Fruit fly (Drosophila melanogaster) whole organism, pupa: Measurements from ENCODE around the gene CG11837.

Experiments
- CG10348 ChIP-seq: fragments of 200-800 bp; sonication (Bioruptor generic); IDR thresholded peaks from 2 replicates; pipeline ENCODE4 v1.3.6; 2022; ENCODE audit warnings: missing biosample characterization, missing genetic modification characterization
- CG12605 ChIP-seq: fragments of 200-800 bp; sonication (Bioruptor generic); IDR thresholded peaks from 2 replicates; pipeline ENCODE4 v1.3.6; 2022; ENCODE audit warnings: missing biosample characterization, missing genetic modification characterization
- CG13204 ChIP-seq: fragments of 200-800 bp; sonication (Bioruptor generic); optimal IDR thresholded peaks from 2 replicates; lab custom pipeline; 2018; ENCODE audit warnings: missing biosample characterization, mild to moderate bottlenecking, missing genetic modification characterization, moderate library complexity
- CG14655 ChIP-seq: fragments of 200-800 bp; sonication (Bioruptor generic); optimal IDR thresholded peaks from 3 replicates; lab custom pipeline; 2017; ENCODE audit warnings: mild to moderate bottlenecking, missing biosample characterization, missing genetic modification reagents, missing genetic modification characterization
- CG15710 ChIP-seq: fragments of 200-800 bp; sonication (Bioruptor generic); optimal IDR thresholded peaks from 2 replicates; lab custom pipeline; 2018; ENCODE audit warnings: missing biosample characterization, mild to moderate bottlenecking, missing genetic modification characterization, moderate library complexity
- CG17806 ChIP-seq: fragments of 200-800 bp; sonication (Bioruptor generic); optimal IDR thresholded peaks from 2 replicates; lab custom pipeline; 2018; ENCODE audit warnings: missing biosample characterization, mild to moderate bottlenecking, missing genetic modification characterization, moderate library complexity
- CG32121 ChIP-seq: fragments of 200-800 bp; sonication (Bioruptor generic); IDR thresholded peaks from 2 replicates; pipeline ENCODE4 v1.3.6; 2022; ENCODE audit warnings: missing biosample characterization, missing genetic modification characterization
- CG34367 ChIP-seq: fragments of 200-800 bp; sonication (Bioruptor generic); optimal IDR thresholded peaks from 2 replicates; lab custom pipeline; 2018; ENCODE audit warnings: missing biosample characterization, mild to moderate bottlenecking, missing genetic modification characterization
- CG4496 ChIP-seq: fragments of 200-800 bp; sonication (Bioruptor generic); IDR thresholded peaks from 3 replicates; pipeline ENCODE4 v1.3.6; 2022; ENCODE audit warnings: missing biosample characterization, missing genetic modification characterization
- CG8159 ChIP-seq: fragments of 200-800 bp; sonication (Bioruptor generic); optimal IDR thresholded peaks from 3 replicates; lab custom pipeline; 2018; ENCODE audit warnings: missing biosample characterization, mild to moderate bottlenecking, missing genetic modification characterization, moderate library complexity
- CG8301 ChIP-seq: fragments of 200-800 bp; sonication (Bioruptor generic); optimal IDR thresholded peaks from 2 replicates; lab custom pipeline; 2018; ENCODE audit warnings: missing biosample characterization, mild to moderate bottlenecking, missing genetic modification characterization
- CG9948 ChIP-seq: fragments of 200-800 bp; sonication (Bioruptor generic); optimal IDR thresholded peaks from 2 replicates; lab custom pipeline; 2018; ENCODE audit warnings: missing biosample characterization, mild to moderate bottlenecking, missing genetic modification characterization, moderate library complexity
- D1 ChIP-seq: fragments of 200-800 bp; sonication (Bioruptor generic); optimal IDR thresholded peaks from 2 replicates; lab custom pipeline; 2018; ENCODE audit warnings: missing biosample characterization, mild to moderate bottlenecking, missing genetic modification characterization, moderate library complexity
- EcR ChIP-seq: fragments of 200-800 bp; sonication (Bioruptor generic); optimal IDR thresholded peaks from 3 replicates; lab custom pipeline; 2019; ENCODE audit warnings: missing biosample characterization, missing genetic modification characterization, mild to moderate bottlenecking, moderate library complexity, missing genetic modification reagents
- Ets98B ChIP-seq: fragments of 200-800 bp; sonication (Bioruptor generic); IDR thresholded peaks from 2 replicates; pipeline ENCODE4 v1.3.6; 2022; ENCODE audit warnings: missing biosample characterization, missing genetic modification characterization
- Pif1A ChIP-seq: fragments of 200-800 bp; sonication (Bioruptor generic); optimal IDR thresholded peaks from 3 replicates; lab custom pipeline; 2016; ENCODE audit warnings: missing biosample characterization, missing genetic modification characterization
- Pif1B ChIP-seq: fragments of 200-800 bp; sonication (Bioruptor generic); optimal IDR thresholded peaks from 3 replicates; lab custom pipeline; 2016; ENCODE audit warnings: missing biosample characterization, missing genetic modification characterization
- Snoo ChIP-seq: fragments of 200-800 bp; sonication (Bioruptor generic); optimal IDR thresholded peaks from 3 replicates; lab custom pipeline; 2017; ENCODE audit warnings: missing biosample characterization, mild to moderate bottlenecking, missing genetic modification characterization, inconsistent platforms
- fd96Ca ChIP-seq: fragments of 200-800 bp; sonication (Bioruptor generic); IDR thresholded peaks from 3 replicates; pipeline ENCODE4 v1.3.6; 2022; ENCODE audit warnings: missing biosample characterization, missing genetic modification characterization
- gl ChIP-seq: fragments of 200-800 bp; sonication (Bioruptor generic); optimal IDR thresholded peaks from 2 replicates; lab custom pipeline; 2018; ENCODE audit warnings: missing biosample characterization, mild to moderate bottlenecking, missing genetic modification characterization
- rn ChIP-seq: fragments of 200-800 bp; sonication (Bioruptor generic); IDR thresholded peaks from 2 replicates; pipeline ENCODE4 v1.3.6; 2022; ENCODE audit warnings: missing biosample characterization, missing genetic modification characterization

CG11837 gene

dm6 chr3R:29055710-29056109 lies 6.4 kb downstream of the CG11837 start, which contains the start of gene Sirt7:
Sirt7 (plus strand) TSS chr3R:29055927.
- no peak for TF ChIP-seq Pif1B
- TF ChIP-seq CG9948 (tag; lab: Kevin White, UChicago) = peak; percentile 64
- no peak for TF ChIP-seq Pif1A (GFP tag; lab: Kevin White, UChicago)
- peak; percentile 67 for TF ChIP-seq Snoo (tag; lab: Kevin White, UChicago)
- TF ChIP-seq CG8301 (tag; lab: Kevin White, UChicago) = no peak
- peak; percentile 87 for TF ChIP-seq CG12605 (GFP tag; lab: Robert Waterston, UW)
- TF ChIP-seq rn (GFP tag; lab: Robert Waterston, UW) = peak; percentile 56; the same call in 1 of the 2 replicates
- peak; percentile 85 for TF ChIP-seq CG32121 (GFP tag; lab: Robert Waterston, UW)
- peak; percentile 73 for TF ChIP-seq CG15710 (tag; lab: Kevin White, UChicago)
- peak; percentile 89 for TF ChIP-seq fd96Ca (GFP tag; lab: Robert Waterston, UW)
- TF ChIP-seq CG4496 (GFP tag; lab: Robert Waterston, UW) = peak; percentile 89
- peak; percentile 82 for TF ChIP-seq Ets98B (GFP tag; lab: Robert Waterston, UW)
- peak; percentile 82 for TF ChIP-seq CG14655 (GFP tag; lab: Kevin White, UChicago)
- no peak for TF ChIP-seq D1 (tag; lab: Kevin White, UChicago)
- no peak for TF ChIP-seq EcR (GFP tag; lab: Kevin White, UChicago)
- peak; percentile 66 for TF ChIP-seq CG17806 (tag; lab: Kevin White, UChicago)
- no peak for TF ChIP-seq CG13204 (GFP tag; lab: Kevin White, UChicago)
- TF ChIP-seq CG8159 (tag; lab: Kevin White, UChicago) = peak; percentile 77
- TF ChIP-seq CG34367 = peak; percentile 83
- peak; percentile 78 for TF ChIP-seq gl (tag; lab: Kevin White, UChicago)
- TF ChIP-seq CG10348 = no peak

dm6 chr3R:29059385-29059784 lies 10.1 kb downstream of the CG11837 start:
- TF ChIP-seq CG32121 (GFP tag; lab: Robert Waterston, UW) (no peak), CG8159 (tag; lab: Kevin White, UChicago) (no peak), rn (GFP tag; lab: Robert Waterston, UW) (no peak), CG13204 (GFP tag; lab: Kevin White, UChicago) (no peak), Pif1A (GFP tag; lab: Kevin White, UChicago) (no peak), CG12605 (GFP tag; lab: Robert Waterston, UW) (no peak), CG9948 (tag; lab: Kevin White, UChicago) (no peak), EcR (GFP tag; lab: Kevin White, UChicago) (no peak), CG15710 (tag; lab: Kevin White, UChicago) (no peak), D1 (tag; lab: Kevin White, UChicago) (no peak), CG17806 (tag; lab: Kevin White, UChicago) (no peak), CG8301 (tag; lab: Kevin White, UChicago) (no peak), CG14655 (GFP tag; lab: Kevin White, UChicago) (no peak), CG10348 (no peak), CG34367 (no peak), fd96Ca (GFP tag; lab: Robert Waterston, UW) (no peak), CG4496 (GFP tag; lab: Robert Waterston, UW) (no peak), Pif1B (no peak)

dm6 chr3R:29062717-29063206 lies 13.5 kb downstream of the CG11837 start, which contains the start of the genes Cul5 and Bicra:
Cul5 (minus strand) TSS chr3R:29062975.
Bicra (plus strand) TSS chr3R:29063040.
- TF ChIP-seq EcR (GFP tag; lab: Kevin White, UChicago) = peak; percentile 94
- no peak for TF ChIP-seq Pif1B
- TF ChIP-seq CG12605 (GFP tag; lab: Robert Waterston, UW) = peak; percentile 51; the same call in 1 of the 2 replicates
- TF ChIP-seq CG10348 = no peak

dm6 chr3R:29063207-29063920 lies 14.1 kb downstream of the CG11837 start:
- TF ChIP-seq EcR (GFP tag; lab: Kevin White, UChicago) = no peak
- TF ChIP-seq CG32121 (GFP tag; lab: Robert Waterston, UW) = no peak
- TF ChIP-seq CG8159 (tag; lab: Kevin White, UChicago) = peak; percentile 82
- peak; percentile 80 for TF ChIP-seq CG15710 (tag; lab: Kevin White, UChicago)
- no peak for TF ChIP-seq D1 (tag; lab: Kevin White, UChicago)
- peak; percentile 56 for TF ChIP-seq CG8301 (tag; lab: Kevin White, UChicago)
- TF ChIP-seq CG17806 (tag; lab: Kevin White, UChicago) = peak; percentile 75
- no peak for TF ChIP-seq Ets98B (GFP tag; lab: Robert Waterston, UW)
- no peak for TF ChIP-seq CG13204 (GFP tag; lab: Kevin White, UChicago)
- peak; percentile 75 for TF ChIP-seq CG14655 (GFP tag; lab: Kevin White, UChicago)
- peak; percentile 62 for TF ChIP-seq Pif1B
- TF ChIP-seq fd96Ca (GFP tag; lab: Robert Waterston, UW) = no peak
- peak; percentile 71 for TF ChIP-seq CG9948 (tag; lab: Kevin White, UChicago)
- TF ChIP-seq CG10348 = no peak
- no peak for TF ChIP-seq CG4496 (GFP tag; lab: Robert Waterston, UW)
- peak; percentile 42 for TF ChIP-seq CG34367
- peak; percentile 46 for TF ChIP-seq Snoo (tag; lab: Kevin White, UChicago)
- TF ChIP-seq Pif1A (GFP tag; lab: Kevin White, UChicago) = peak; percentile 59
- no peak for TF ChIP-seq CG12605 (GFP tag; lab: Robert Waterston, UW)
- no peak for TF ChIP-seq gl (tag; lab: Kevin White, UChicago)
- TF ChIP-seq rn (GFP tag; lab: Robert Waterston, UW) = no peak
